Fruit fly (Drosophila melanogaster): Measurements from ENCODE around the gene beta-PheRS.

DNA sequence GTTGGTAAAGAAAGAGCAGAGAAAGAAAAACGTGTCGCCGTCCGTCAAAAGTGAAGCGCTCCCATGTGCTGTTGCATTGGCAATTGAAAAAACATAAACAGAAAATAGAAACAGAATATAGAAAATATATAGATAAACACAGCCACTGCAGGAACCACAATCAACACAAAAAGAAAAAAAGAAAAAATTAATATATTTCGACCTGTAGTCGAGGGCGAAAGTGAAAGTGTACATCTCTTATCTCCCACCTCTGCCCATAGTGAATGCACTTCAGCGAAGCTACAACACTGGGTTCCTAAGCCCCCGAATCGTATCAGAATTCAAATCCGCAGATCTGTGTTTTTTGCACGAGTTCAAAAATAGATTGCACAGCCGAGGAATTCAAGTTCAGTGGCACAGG, 31.7 kb upstream of the beta-PheRS start:
- no peak for TF ChIP-seq tin (GFP tag; optimal IDR thresholded peaks at IDR 0.05)
- TF ChIP-seq CG42726 (GFP tag; IDR thresholded peaks at IDR 0.05; ENCODE audit: partially characterized antibody): no peak
- no peak for TF ChIP-seq bsh (GFP tag; optimal IDR thresholded peaks at IDR 0.05)
- no peak for TF ChIP-seq unc-4 (GFP tag; IDR thresholded peaks at IDR 0.05; ENCODE audit: partially characterized antibody)
- TF ChIP-seq Mad (GFP tag; optimal IDR thresholded peaks at IDR 0.05): no peak
- TF ChIP-seq CG18599 (GFP tag; optimal IDR thresholded peaks at IDR 0.05): no peak
- no peak for TF ChIP-seq CG17568 (GFP tag; optimal IDR thresholded peaks at IDR 0.05)
- no peak for TF ChIP-seq da (GFP tag; optimal IDR thresholded peaks at IDR 0.05)
- no peak for TF ChIP-seq CG3726 (GFP tag; IDR thresholded peaks at IDR 0.05)
- no peak for TF ChIP-seq az2 (GFP tag; optimal IDR thresholded peaks at IDR 0.05)
- no peak for TF ChIP-seq CG15073 (GFP tag; optimal IDR thresholded peaks at IDR 0.05)
- TF ChIP-seq her (GFP tag; optimal IDR thresholded peaks at IDR 0.05): no peak
- no peak for TF ChIP-seq D (optimal IDR thresholded peaks at IDR 0.05)
- TF ChIP-seq D (GFP tag; optimal IDR thresholded peaks at IDR 0.05): no peak
- no peak for TF ChIP-seq ewg (GFP tag; optimal IDR thresholded peaks at IDR 0.05)

Measured in whole organism, embryonic.